Worm (Caenorhabditis elegans) whole organism, L4 larva: ENCODE measurements around the gene lin-45.

ENCODE experiments used
- F49E8.2 ChIP-seq: sonication (generic microtip); optimal IDR thresholded peaks from 2 replicates; lab custom pipeline; 2016; ENCODE audit warnings: missing compliant biosample characterization, mild to moderate bottlenecking, missing genetic modification characterization, borderline replicate concordance
- R02D3.7 ChIP-seq: fragments of 150-350 bp; sonication (generic microtip); optimal IDR thresholded peaks from 3 replicates; lab custom pipeline; 2014; ENCODE audit warnings: missing biosample characterization, missing genetic modification characterization
- T26A8.4 ChIP-seq: fragments of 200-800 bp; sonication (Bioruptor generic); IDR thresholded peaks from 2 replicates; pipeline ENCODE4 v1.3.6; 2022; ENCODE audit warnings: missing genetic modification characterization, missing compliant biosample characterization
- Y5F2A.4 ChIP-seq: fragments of 200-800 bp; sonication (Bioruptor generic); optimal IDR thresholded peaks from 2 replicates; lab custom pipeline; 2018; ENCODE audit warnings: mild to moderate bottlenecking, missing genetic modification characterization, missing compliant biosample characterization
- aha-1 ChIP-seq: fragments of 150-350 bp; peaks from one replicate; lab custom pipeline; 2014; ENCODE audit warnings: missing biosample characterization, missing genetic modification characterization
- ceh-44 ChIP-seq: fragments of 200-800 bp; sonication (Bioruptor generic); IDR thresholded peaks from 2 replicates; pipeline ENCODE4 v1.3.6; 2022; ENCODE audit warnings: missing genetic modification reagents, missing genetic modification characterization, missing compliant biosample characterization
- ceh-82 ChIP-seq: sonication (generic microtip); optimal IDR thresholded peaks from 2 replicates; lab custom pipeline; 2017; ENCODE audit warnings: missing biosample characterization, missing genetic modification characterization
- daf-16 ChIP-seq, 3 experiments: sonication (generic microtip); optimal IDR thresholded peaks; 2 replicates each; lab custom pipeline; 2016 to 2017; ENCODE audit warnings: missing genetic modification characterization in 3 of 3, missing genetic modification reagents in 3 of 3, mild to moderate bottlenecking in 2 of 3, missing compliant biosample characterization in 2 of 3, missing biosample characterization in 1 of 3, moderate library complexity in 1 of 3
- dmd-8 ChIP-seq: fragments of 200-800 bp; sonication (Bioruptor generic); IDR thresholded peaks from 2 replicates; pipeline ENCODE4 v1.3.6; 2022; ENCODE audit warnings: missing genetic modification characterization, missing compliant biosample characterization
- dmd-9 ChIP-seq: fragments of 200-800 bp; sonication (Bioruptor generic); IDR thresholded peaks from 2 replicates; pipeline ENCODE4 v1.3.6; 2022; ENCODE audit warnings: missing genetic modification reagents, missing genetic modification characterization, missing compliant biosample characterization
- duxl-1 ChIP-seq: sonication (generic microtip); optimal IDR thresholded peaks from 2 replicates; lab custom pipeline; 2016; ENCODE audit warnings: mild to moderate bottlenecking, missing genetic modification characterization, moderate library complexity, missing compliant biosample characterization; ENCODE audit not compliant: poor library complexity
- dve-1 ChIP-seq: sonication (generic microtip); optimal IDR thresholded peaks from 2 replicates; lab custom pipeline; 2017; ENCODE audit warnings: antibody characterized with exemption, mild to moderate bottlenecking, missing genetic modification characterization, missing compliant biosample characterization; ENCODE audit not compliant: insufficient read depth
- fkh-10 ChIP-seq: fragments of 150-350 bp; optimal IDR thresholded peaks from 2 replicates; lab custom pipeline; 2014; ENCODE audit warnings: missing biosample characterization, missing genetic modification reagents, missing genetic modification characterization
- hif-1 ChIP-seq, 2 experiments: sonication (generic microtip); optimal IDR thresholded peaks; 2 replicates each; lab custom pipeline; 2016 to 2017; ENCODE audit warnings: missing compliant biosample characterization in 2 of 2, missing genetic modification characterization in 2 of 2, missing genetic modification reagents in 2 of 2, missing genotype in 2 of 2, mild to moderate bottlenecking in 1 of 2
- hlh-11 ChIP-seq: fragments of 200-800 bp; sonication (Bioruptor generic); optimal IDR thresholded peaks from 2 replicates; lab custom pipeline; 2018; ENCODE audit warnings: mild to moderate bottlenecking, missing genetic modification characterization, missing compliant biosample characterization
- hlh-30 ChIP-seq: sonication (generic microtip); optimal IDR thresholded peaks from 2 replicates; lab custom pipeline; 2017; ENCODE audit warnings: antibody characterized with exemption, mild to moderate bottlenecking, missing genetic modification characterization, missing compliant biosample characterization; ENCODE audit not compliant: insufficient read depth
- lin-1 ChIP-seq: fragments of 200-800 bp; sonication (Bioruptor generic); IDR thresholded peaks from 2 replicates; pipeline ENCODE4 v1.3.6; 2022; ENCODE audit warnings: missing genetic modification reagents, missing genetic modification characterization, missing compliant biosample characterization
- lin-38 ChIP-seq: fragments of 200-800 bp; sonication (Bioruptor generic); IDR thresholded peaks from 2 replicates; pipeline ENCODE4 v1.3.6; 2022; ENCODE audit warnings: missing genetic modification reagents, missing genetic modification characterization, missing compliant biosample characterization
- mep-1 ChIP-seq: fragments of 150-350 bp; sonication (generic microtip); optimal IDR thresholded peaks from 3 replicates; lab custom pipeline; 2014; ENCODE audit warnings: missing biosample characterization, missing genetic modification characterization
- mes-2 ChIP-seq: sonication (generic microtip); optimal IDR thresholded peaks from 2 replicates; lab custom pipeline; 2016; ENCODE audit warnings: missing genotype, mild to moderate bottlenecking, missing genetic modification characterization, missing compliant biosample characterization; ENCODE audit not compliant: poor library complexity, severe bottlenecking
- mxl-2 ChIP-seq: fragments of 200-800 bp; sonication (Bioruptor generic); conservative IDR thresholded peaks from 2 replicates; pipeline ENCODE4 v1.3.6; 2022; ENCODE audit warnings: missing genetic modification reagents, missing genetic modification characterization, missing compliant biosample characterization
- mxl-3 ChIP-seq: fragments of 200-800 bp; sonication (Bioruptor generic); optimal IDR thresholded peaks from 2 replicates; lab custom pipeline; 2018; ENCODE audit warnings: mild to moderate bottlenecking, missing genetic modification characterization, missing compliant biosample characterization
- nhr-10 ChIP-seq: fragments of 150-350 bp; optimal IDR thresholded peaks from 2 replicates; lab custom pipeline; 2014; ENCODE audit warnings: missing biosample characterization, missing genetic modification characterization
- nhr-237 ChIP-seq: sonication (generic microtip); optimal IDR thresholded peaks from 2 replicates; lab custom pipeline; 2017; ENCODE audit warnings: missing biosample characterization, missing genetic modification characterization
- nhr-25 ChIP-seq: sonication (generic microtip); optimal IDR thresholded peaks from 2 replicates; lab custom pipeline; 2017; ENCODE audit warnings: missing genetic modification characterization, mild to moderate bottlenecking, missing compliant biosample characterization, antibody characterized with exemption, moderate library complexity, borderline replicate concordance; ENCODE audit not compliant: insufficient read depth
- nhr-41 ChIP-seq: fragments of 200-800 bp; sonication (Bioruptor generic); IDR thresholded peaks from 2 replicates; pipeline ENCODE4 v1.3.6; 2022; ENCODE audit warnings: missing genetic modification reagents, missing genetic modification characterization, missing compliant biosample characterization
- nhr-48 ChIP-seq: sonication (generic microtip); optimal IDR thresholded peaks from 2 replicates; lab custom pipeline; 2016; ENCODE audit warnings: mild to moderate bottlenecking, missing genetic modification characterization, missing compliant biosample characterization
- saeg-2 ChIP-seq: fragments of 200-800 bp; sonication (Bioruptor generic); IDR thresholded peaks from 2 replicates; pipeline ENCODE4 v1.3.6; 2022; ENCODE audit warnings: missing genetic modification reagents, missing genetic modification characterization, missing compliant biosample characterization
- sdz-12 ChIP-seq: fragments of 200-800 bp; sonication (Bioruptor generic); optimal IDR thresholded peaks from 2 replicates; lab custom pipeline; 2018; ENCODE audit warnings: mild to moderate bottlenecking, missing genetic modification characterization, missing compliant biosample characterization
- set-16 ChIP-seq: fragments of 200-800 bp; sonication (Bioruptor generic); IDR thresholded peaks from 2 replicates; pipeline ENCODE4 v1.3.6; 2022; ENCODE audit warnings: missing genetic modification reagents, missing genetic modification characterization, missing compliant biosample characterization
- snpc-1.2 ChIP-seq: fragments of 200-800 bp; sonication (Bioruptor generic); IDR thresholded peaks from 2 replicates; pipeline ENCODE4 v1.3.6; 2022; ENCODE audit warnings: missing genetic modification reagents, missing genetic modification characterization, missing compliant biosample characterization
- snpc-4 ChIP-seq: fragments of 150-350 bp; optimal IDR thresholded peaks from 2 replicates; lab custom pipeline; 2014; ENCODE audit warnings: missing biosample characterization, missing genetic modification characterization
- tra-1 ChIP-seq: fragments of 200-800 bp; sonication (Bioruptor generic); IDR thresholded peaks from 2 replicates; pipeline ENCODE4 v1.3.6; 2022; ENCODE audit warnings: missing genetic modification reagents, missing genetic modification characterization, missing compliant biosample characterization
- unc-130 ChIP-seq: sonication (generic microtip); optimal IDR thresholded peaks from 2 replicates; lab custom pipeline; 2016; ENCODE audit warnings: missing genetic modification reagents, missing genetic modification characterization, missing compliant biosample characterization
- unc-62 ChIP-seq, 3 experiments: fragments of 150-350 bp in 1 of 3; sonication (generic microtip); optimal IDR thresholded peaks in 2 of 3; peaks in 1 of 3; 1 replicate in 1 of 3; 2 replicates in 2 of 3; lab custom pipeline; 2014 to 2017; ENCODE audit warnings: missing biosample characterization in 3 of 3, missing genetic modification characterization in 3 of 3, missing genetic modification reagents in 3 of 3, missing genotype in 1 of 3
- vab-7 ChIP-seq: fragments of 200-800 bp; sonication (Bioruptor generic); IDR thresholded peaks from 2 replicates; pipeline ENCODE4 v1.3.6; 2022; ENCODE audit warnings: missing genetic modification reagents, missing genetic modification characterization, missing compliant biosample characterization
- zag-1 ChIP-seq: fragments of 150-350 bp; optimal IDR thresholded peaks from 2 replicates; lab custom pipeline; 2014; ENCODE audit warnings: missing biosample characterization, missing genetic modification characterization
- zfp-2 ChIP-seq: sonication (generic microtip); optimal IDR thresholded peaks from 2 replicates; lab custom pipeline; 2016; ENCODE audit warnings: mild to moderate bottlenecking, missing genetic modification characterization, missing compliant biosample characterization

The lin-45 gene

DNA sequence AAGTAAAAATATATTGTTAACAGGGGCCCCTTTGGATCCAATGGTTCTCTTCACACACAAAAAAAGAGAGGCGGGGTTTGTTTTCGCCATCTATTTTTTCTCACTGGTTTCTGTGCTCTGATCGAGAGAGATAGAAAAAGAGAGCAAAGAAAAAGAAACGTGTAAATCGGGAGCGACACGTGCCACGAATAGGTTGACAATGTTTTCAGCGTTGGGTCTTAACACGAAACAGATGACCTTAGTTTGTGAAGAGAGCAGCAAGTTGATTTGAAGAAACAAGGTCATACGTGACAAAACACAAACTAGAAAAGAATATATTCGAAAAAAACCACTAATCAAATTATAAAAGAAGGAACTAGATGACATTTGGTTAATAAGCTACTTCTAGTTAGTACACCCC, at the start of gene lin-45:
TSS of gene lin-45 (minus strand) at position 82 of the 400 bp plus-strand sequence.
- TF ChIP-seq duxl-1 (tag; lab: Kevin White, UChicago): no peak
- peak in 1 of 2 experiments; percentile 63 for TF ChIP-seq daf-16 (GFP tag; optimal IDR thresholded peaks at IDR 0.05; lab: Kevin White, UChicago)
- TF ChIP-seq daf-16 (tag; optimal IDR thresholded peaks at IDR 0.05; lab: Kevin White, UChicago): no peak
- TF ChIP-seq mxl-3: peak; percentile 38
- no peak for TF ChIP-seq mep-1 (tag; lab: Kevin White, UChicago)
- TF ChIP-seq nhr-48: no peak
- TF ChIP-seq hlh-11 (tag; lab: Kevin White, UChicago): peak; percentile 26
- TF ChIP-seq hlh-30 (tag; lab: Kevin White, UChicago): peak; percentile 24
- no peak for TF ChIP-seq nhr-237
- TF ChIP-seq hif-1 (tag; optimal IDR thresholded peaks at IDR 0.05; lab: Kevin White, UChicago): peak in 1 of 2 experiments; percentile 8

DNA sequence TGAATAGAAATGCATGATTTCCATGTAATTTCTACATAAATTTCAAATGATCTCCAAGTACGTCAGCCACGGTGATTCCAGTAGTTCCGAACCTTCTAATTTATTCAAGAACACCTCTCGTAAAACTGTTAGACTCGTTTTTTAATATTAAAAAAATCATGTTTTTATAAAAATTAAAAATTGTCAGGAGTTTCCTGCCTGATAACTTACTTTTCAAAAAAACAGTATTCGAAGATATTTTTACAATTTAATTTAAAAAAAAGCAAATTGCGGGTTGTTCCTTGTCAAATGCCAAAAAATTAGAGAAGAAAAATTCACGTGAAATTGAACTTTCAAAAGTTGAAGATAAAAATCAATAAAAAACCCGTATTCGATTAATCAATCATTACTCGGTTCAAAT, 47.2 kb upstream of the lin-45 start, which contains the start of the genes C17H12.3 and C17H12.12:
TSS of gene C17H12.3 (minus strand) at position 101 of the 400 bp plus-strand sequence.
TSS of gene C17H12.12 (plus strand) at position 396 of the 400 bp plus-strand sequence.
- TF ChIP-seq R02D3.7 (tag; lab: Kevin White, UChicago): no peak
- no peak for TF ChIP-seq set-16 (GFP tag; lab: Robert Waterston, UW)
- no peak for TF ChIP-seq sdz-12 (GFP tag; lab: Kevin White, UChicago)
- TF ChIP-seq dmd-9 (GFP tag; lab: Robert Waterston, UW): no peak
- no peak for TF ChIP-seq saeg-2 (GFP tag; lab: Robert Waterston, UW)
- TF ChIP-seq vab-7: no peak
- no peak for TF ChIP-seq nhr-25 (tag; lab: Kevin White, UChicago)
- TF ChIP-seq Y5F2A.4: no peak
- no peak for TF ChIP-seq nhr-237
- TF ChIP-seq ceh-44 (GFP tag; lab: Robert Waterston, UW): no peak

DNA sequence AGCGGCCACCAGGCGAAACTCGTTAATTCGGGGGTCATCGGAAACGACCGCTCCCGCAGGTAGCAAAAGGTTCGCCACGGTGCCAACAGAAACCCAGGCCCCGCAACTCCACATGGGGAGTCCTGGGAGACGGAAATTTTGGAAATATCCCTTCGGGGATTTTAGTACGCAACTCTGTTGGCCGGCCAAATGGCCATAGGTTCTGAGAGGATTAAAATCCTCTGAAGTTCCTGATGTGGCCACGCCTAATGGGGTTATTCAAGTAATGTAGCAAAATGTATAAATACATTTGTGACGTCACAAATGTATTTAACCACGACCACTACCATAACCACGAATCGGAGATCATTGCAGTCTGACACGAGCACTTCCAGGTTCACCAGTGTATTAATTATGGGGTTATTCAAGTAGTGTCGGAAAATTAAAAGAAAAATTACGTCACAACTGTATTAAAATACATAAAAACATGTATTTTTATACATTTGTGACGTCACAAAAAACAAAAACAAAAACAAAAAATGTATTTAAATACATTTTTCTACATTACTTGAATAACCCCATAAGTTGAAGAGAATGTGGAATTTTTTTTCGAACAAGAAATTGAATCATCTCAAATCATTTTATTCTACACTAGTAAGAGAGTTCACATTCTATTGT, 45.1 kb upstream of the lin-45 start:
- TF ChIP-seq lin-38 (GFP tag; lab: Robert Waterston, UW): peak; percentile 35; the same call in 1 of the 2 replicates
- TF ChIP-seq dmd-8 (GFP tag; lab: Robert Waterston, UW): no peak
- peak; percentile 21 for TF ChIP-seq duxl-1 (tag; lab: Kevin White, UChicago)
- peak; percentile 91 for TF ChIP-seq snpc-1.2 (GFP tag; lab: Robert Waterston, UW)
- no peak for TF ChIP-seq unc-130 (GFP tag; lab: Kevin White, UChicago)
- TF ChIP-seq T26A8.4 (GFP tag; lab: Robert Waterston, UW): peak; percentile 17; the same call in 1 of the 2 replicates
- no peak for TF ChIP-seq daf-16 (GFP tag; optimal IDR thresholded peaks at IDR 0.05; lab: Kevin White, UChicago)
- peak; percentile 3 for TF ChIP-seq daf-16 (tag; optimal IDR thresholded peaks at IDR 0.05; lab: Kevin White, UChicago)
- no peak for TF ChIP-seq ceh-82 (tag; lab: Kevin White, UChicago)
- TF ChIP-seq F49E8.2 (tag; lab: Kevin White, UChicago): peak; percentile 82
- TF ChIP-seq nhr-41 (GFP tag; lab: Robert Waterston, UW): no peak
- TF ChIP-seq unc-62 (GFP tag; optimal IDR thresholded peaks at IDR 0.05 in 1 of 2; lab: Kevin White, UChicago): peak in 1 of 2 experiments; percentile 70
- TF ChIP-seq unc-62 (tag; optimal IDR thresholded peaks at IDR 0.05; lab: Kevin White, UChicago): no peak
- no peak for TF ChIP-seq dve-1 (tag; lab: Kevin White, UChicago)
- TF ChIP-seq, all 104 proteins: peak for 7

DNA sequence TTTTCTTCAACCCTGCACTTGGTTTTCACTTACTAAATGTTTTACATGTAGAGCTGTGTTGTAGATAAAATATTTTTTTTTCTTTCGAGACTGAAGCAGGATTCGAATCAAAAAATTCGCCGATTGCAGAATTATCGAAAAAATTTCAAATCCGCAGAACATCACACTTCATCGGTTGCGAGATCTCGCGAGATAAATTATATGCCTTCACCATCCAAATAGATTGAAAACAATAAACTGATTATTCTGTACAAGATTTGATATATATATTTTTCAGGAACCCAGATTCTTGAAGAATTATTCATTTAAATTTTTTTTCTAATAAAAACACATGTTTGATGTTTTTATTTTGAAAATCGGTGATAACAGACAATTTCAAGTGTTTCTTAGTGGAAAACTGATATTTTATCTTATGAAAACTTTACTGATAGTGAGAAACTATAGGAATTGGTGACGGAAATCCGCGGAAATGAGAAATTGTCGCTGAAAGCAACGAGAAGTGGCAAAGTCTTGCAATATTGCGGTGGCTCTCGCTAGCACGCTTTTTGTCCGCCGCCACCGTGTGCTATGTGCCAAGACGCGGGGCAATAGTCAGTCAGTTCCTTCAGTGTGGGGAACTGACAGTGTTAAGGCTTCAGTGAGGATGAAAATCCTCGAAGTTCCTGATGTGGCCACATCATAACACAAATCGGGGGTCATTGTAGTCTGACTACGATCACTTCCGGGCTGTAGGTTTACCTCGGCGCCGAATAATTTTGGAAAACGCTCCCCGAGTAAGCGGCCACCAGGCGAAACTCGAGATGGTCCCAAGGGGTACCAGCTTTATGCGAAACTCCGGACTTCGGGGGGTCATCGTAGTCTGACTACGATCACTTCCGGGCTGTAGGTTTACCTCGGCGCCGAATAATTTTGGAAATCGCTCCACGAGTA, 44.3 kb upstream of the lin-45 start:
- TF ChIP-seq mes-2 (tag; lab: Kevin White, UChicago): peak; percentile 29
- peak; percentile 51 for TF ChIP-seq dve-1 (tag; lab: Kevin White, UChicago)
- no peak for TF ChIP-seq saeg-2 (GFP tag; lab: Robert Waterston, UW)
- no peak for TF ChIP-seq fkh-10 (GFP tag; lab: Kevin White, UChicago)
- TF ChIP-seq dmd-8 (GFP tag; lab: Robert Waterston, UW): no peak
- peak; percentile 35 for TF ChIP-seq mep-1 (tag; lab: Kevin White, UChicago)
- no peak for TF ChIP-seq Y5F2A.4
- TF ChIP-seq zag-1 (tag; lab: Kevin White, UChicago): no peak
- peak; percentile 56 for TF ChIP-seq snpc-4 (tag; lab: Kevin White, UChicago)
- peak; percentile 17; the same call in 1 of the 2 replicates for TF ChIP-seq lin-1
- TF ChIP-seq zfp-2 (tag; lab: Kevin White, UChicago): no peak
- 0 out of 2 replicates have a peak, but pooled peaks have one; percentile 26 for TF ChIP-seq tra-1 (GFP tag; lab: Robert Waterston, UW)
- TF ChIP-seq mxl-2: no peak
- no peak for TF ChIP-seq nhr-10 (tag; lab: Kevin White, UChicago)
- no peak for TF ChIP-seq R02D3.7 (tag; lab: Kevin White, UChicago)
- TF ChIP-seq aha-1 (tag; lab: Kevin White, UChicago): peak; percentile 73
